Worm (Caenorhabditis elegans): ENCODE results near the gene dnc-2.

Gene dnc-2

ce11 chrIII:5914717-5915116 is 10.8 kb downstream of the dnc-2 start:
- TF ChIP-seq isw-1 (GFP tag; IDR thresholded peaks at IDR 0.05) (no peak), nhr-77 (tag; optimal IDR thresholded peaks at IDR 0.05) (no peak), lin-14 (GFP tag; optimal IDR thresholded peaks at IDR 0.05) (no peak), grh-1 (GFP tag; IDR thresholded peaks at IDR 0.05) (no peak), elt-2 (tag; optimal IDR thresholded peaks at IDR 0.05) (peak; percentile 14), mab-9 (GFP tag; IDR thresholded peaks at IDR 0.05) (no peak)

ce11 chrIII:5908408-5908807 is 17.1 kb downstream of the dnc-2 start, which contains the start of gene C28H8.3:
C28H8.3 (plus strand) TSS chrIII:5908700.
- TF ChIP-seq ztf-4 (tag; optimal IDR thresholded peaks at IDR 0.05) (no peak), elt-3 (tag; optimal IDR thresholded peaks at IDR 0.05) (no peak), tlp-1 (tag; optimal IDR thresholded peaks at IDR 0.05) (no peak), nhr-47 (tag; optimal IDR thresholded peaks at IDR 0.05) (no peak), swsn-7 (tag; optimal IDR thresholded peaks at IDR 0.05) (no peak), ceh-63 (GFP tag; optimal IDR thresholded peaks at IDR 0.05) (no peak), alr-1 (tag; optimal IDR thresholded peaks at IDR 0.05; ENCODE audit: borderline replicate concordance) (no peak), C04F5.9 (tag; optimal IDR thresholded peaks at IDR 0.05) (no peak), snpc-4 (tag; optimal IDR thresholded peaks at IDR 0.05) (no peak), elt-2 (tag; optimal IDR thresholded peaks at IDR 0.05) (no peak), unc-62 (GFP tag; optimal IDR thresholded peaks at IDR 0.05) (no peak), ceh-8 (GFP tag; optimal IDR thresholded peaks at IDR 0.05) (no peak)

- TF ChIP-seq elt-3 (tag; optimal IDR thresholded peaks at IDR 0.05) (no peak), ama-1 (optimal IDR thresholded peaks at IDR 0.05) (no peak), efl-1 (optimal IDR thresholded peaks at IDR 0.05) (no peak), efl-1 (GFP tag; optimal IDR thresholded peaks at IDR 0.05 in 1 of 2) (peak in 1 of 2 experiments; percentile 31), nhr-85 (tag) (peak; percentile 43), nhr-90 (tag; optimal IDR thresholded peaks at IDR 0.05; ENCODE audit: poor library complexity) (no peak), tlp-1 (tag; optimal IDR thresholded peaks at IDR 0.05) (no peak), nhr-19 (GFP tag; conservative IDR thresholded peaks at IDR 0.05) (no peak), blmp-1 (tag; optimal IDR thresholded peaks at IDR 0.05) (peak; percentile 30)
Observed at ce11 chrIII:5906749-5907148, 18.8 kb downstream of the dnc-2 start, which contains the start of gene erd-2.2. erd-2.2 (plus strand) TSS chrIII:5907049.

- TF ChIP-seq rnt-1 (tag; optimal IDR thresholded peaks at IDR 0.05) (peak; percentile 50), snu-23 (GFP tag; optimal IDR thresholded peaks at IDR 0.05) (peak; percentile 35), F16B12.6 (tag; optimal IDR thresholded peaks at IDR 0.05) (peak; percentile 89), nhr-85 (tag) (no peak), unc-130 (tag; optimal IDR thresholded peaks at IDR 0.05) (peak; percentile 11), efl-1 (optimal IDR thresholded peaks at IDR 0.05) (peak; percentile 42 to 47), efl-1 (GFP tag; optimal IDR thresholded peaks at IDR 0.05 in 1 of 2) (peak; percentile 31 to 93), lin-14 (GFP tag; optimal IDR thresholded peaks at IDR 0.05) (peak; percentile 43), dpl-1 (GFP tag; optimal IDR thresholded peaks at IDR 0.05) (peak; percentile 25 to 52 (median 37)), nhr-77 (tag; optimal IDR thresholded peaks at IDR 0.05) (no peak), hpl-2 (GFP tag; optimal IDR thresholded peaks at IDR 0.05) (no peak), nhr-19 (GFP tag; conservative IDR thresholded peaks at IDR 0.05) (no peak), nhr-71 (tag; optimal IDR thresholded peaks at IDR 0.05) (peak; percentile 38), nhr-47 (tag; optimal IDR thresholded peaks at IDR 0.05) (peak; percentile 7), lin-35 (GFP tag; optimal IDR thresholded peaks at IDR 0.05) (peak; percentile 36 to 54), lsy-2 (tag; optimal IDR thresholded peaks at IDR 0.05) (peak; percentile 22 to 42)
Observed at ce11 chrIII:5906059-5906458, 19.5 kb downstream of the dnc-2 start, which contains the start of gene dpff-1. dpff-1 (minus strand) TSS chrIII:5906346.

ce11 chrIII:5902558-5902957 is 23.0 kb downstream of the dnc-2 start:
- TF ChIP-seq lin-14 (GFP tag; optimal IDR thresholded peaks at IDR 0.05) (peak; percentile 54), snpc-4 (tag; optimal IDR thresholded peaks at IDR 0.05) (no peak)

Measured in whole organism, L1 larva.